Worm (Caenorhabditis elegans) whole organism, L1 larva: ENCODE results near the gene arc-1.

Source experiments
- aly-2 ChIP-seq: fragments of 150-350 bp; optimal IDR thresholded peaks from 2 replicates; lab custom pipeline; 2014; ENCODE audit warnings: missing biosample characterization, missing genetic modification characterization
- blmp-1 ChIP-seq: fragments of 150-350 bp; optimal IDR thresholded peaks from 2 replicates; lab custom pipeline; 2014; ENCODE audit warnings: missing biosample characterization, missing genetic modification characterization
- egl-27 ChIP-seq, 2 experiments: fragments of 150-350 bp in 1 of 2; sonication (generic microtip); optimal IDR thresholded peaks; 3 replicates each; lab custom pipeline; 2017 to 2018; ENCODE audit warnings: missing biosample characterization in 2 of 2, missing genetic modification characterization in 2 of 2, missing genetic modification reagents in 2 of 2
- nhr-28 ChIP-seq: fragments of 150-350 bp; optimal IDR thresholded peaks from 2 replicates; lab custom pipeline; 2014; ENCODE audit warnings: missing biosample characterization, missing genetic modification characterization
- snpc-4 ChIP-seq: fragments of 150-350 bp; optimal IDR thresholded peaks from 2 replicates; lab custom pipeline; 2014; ENCODE audit warnings: missing biosample characterization, missing genetic modification characterization
- tbx-2 ChIP-seq: sonication (generic microtip); optimal IDR thresholded peaks from 2 replicates; lab custom pipeline; 2016; ENCODE audit warnings: missing genetic modification characterization, missing compliant biosample characterization
- ztf-11 ChIP-seq, 2 experiments: sonication (generic microtip); optimal IDR thresholded peaks; 2 replicates each; lab custom pipeline; 2016 to 2017; ENCODE audit warnings: missing genetic modification characterization in 2 of 2, missing biosample characterization in 1 of 2, missing compliant biosample characterization in 1 of 2

DNA sequence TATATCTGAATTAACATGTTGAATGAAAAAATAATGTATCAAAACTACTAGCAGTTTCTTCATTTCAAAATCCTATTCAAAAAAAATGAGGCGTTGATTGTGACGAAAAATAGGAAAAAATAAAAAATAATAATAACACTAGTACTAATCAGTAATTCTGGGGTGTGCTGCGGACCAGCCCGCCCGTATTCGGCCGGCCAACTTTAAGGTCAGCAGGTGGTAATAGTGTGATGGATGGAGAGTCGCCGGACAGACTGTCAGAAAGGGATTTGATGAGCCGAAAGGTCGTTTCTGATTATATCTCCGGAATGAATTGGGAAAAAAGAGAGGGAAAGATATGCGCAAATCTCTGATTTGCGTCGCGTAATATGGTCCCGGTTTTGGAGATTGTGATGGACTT is 49.7 kb downstream of the arc-1 start, which contains the start of gene cutl-2:
- no peak for TF ChIP-seq blmp-1 (tag; lab: Kevin White, UChicago)
- no peak for TF ChIP-seq aly-2 (tag; lab: Kevin White, UChicago)
- no peak for TF ChIP-seq ztf-11 (tag; optimal IDR thresholded peaks at IDR 0.05; lab: Kevin White, UChicago)
- TF ChIP-seq nhr-28 (tag; lab: Kevin White, UChicago): no peak
- no peak for TF ChIP-seq snpc-4 (tag; lab: Kevin White, UChicago)
- TF ChIP-seq tbx-2 (tag; lab: Kevin White, UChicago): no peak
- TF ChIP-seq egl-27 (tag; optimal IDR thresholded peaks at IDR 0.05; lab: Kevin White, UChicago): no peak
